Worm (Caenorhabditis elegans): ENCODE results near the gene B0034.7.

Gene B0034.7

ce11 chrII:5968037-5968436 is 6.6 kb downstream of the B0034.7 start, which contains the start of gene B0034.1:
TSS of gene B0034.1 (plus strand) at chrII:5968337.
- no peak for TF ChIP-seq zip-4 (GFP tag; optimal IDR thresholded peaks at IDR 0.05)
- TF ChIP-seq unc-130 (tag; optimal IDR thresholded peaks at IDR 0.05), result no peak
- TF ChIP-seq jun-1 (tag; optimal IDR thresholded peaks at IDR 0.05), result no peak
- TF ChIP-seq mdl-1 (tag; optimal IDR thresholded peaks at IDR 0.05), result no peak

ce11 chrII:5969303-5969702 is 7.9 kb downstream of the B0034.7 start, which contains the start of gene B0034.4:
TSS of gene B0034.4 (minus strand) at chrII:5969531.
- no peak for TF ChIP-seq nhr-47 (tag; optimal IDR thresholded peaks at IDR 0.05)
- peak; percentile 14 for TF ChIP-seq lin-14 (GFP tag; optimal IDR thresholded peaks at IDR 0.05)

- no peak for TF ChIP-seq ceh-82 (tag; optimal IDR thresholded peaks at IDR 0.05)
- TF ChIP-seq egl-27 (tag; optimal IDR thresholded peaks at IDR 0.05), result no peak
- no peak for TF ChIP-seq unc-130 (tag; optimal IDR thresholded peaks at IDR 0.05)
- no peak for TF ChIP-seq pag-3 (tag; optimal IDR thresholded peaks at IDR 0.05; ENCODE audit: borderline replicate concordance, insufficient read depth)
- TF ChIP-seq mef-2 (tag; optimal IDR thresholded peaks at IDR 0.05), result no peak
- TF ChIP-seq rnt-1 (tag; optimal IDR thresholded peaks at IDR 0.05), result no peak
- TF ChIP-seq hpl-2 (GFP tag; optimal IDR thresholded peaks at IDR 0.05), result no peak
These were observed 13.5 kb downstream of the B0034.7 start, which contains the start of gene B0034.5 for ce11 chrII:5974878-5975277. TSS of gene B0034.5 (minus strand) at chrII:5974978.

ce11 chrII:5988224-5988623 is 26.8 kb downstream of the B0034.7 start, which contains the start of gene ins-2:
TSS of gene ins-2 (plus strand) at chrII:5988524.
- TF ChIP-seq ets-5 (GFP tag; IDR thresholded peaks at IDR 0.05), result no peak
- no peak for TF ChIP-seq jun-1 (tag; optimal IDR thresholded peaks at IDR 0.05)
- TF ChIP-seq Y116A8C.19 (tag; optimal IDR thresholded peaks at IDR 0.05; ENCODE audit: borderline replicate concordance), result no peak
- TF ChIP-seq zag-1 (tag; optimal IDR thresholded peaks at IDR 0.05), result no peak
- no peak for TF ChIP-seq lin-13 (GFP tag; optimal IDR thresholded peaks at IDR 0.05)
- TF ChIP-seq C16A3.4 (tag; optimal IDR thresholded peaks at IDR 0.05), result no peak
- no peak for TF ChIP-seq dpl-1 (GFP tag; optimal IDR thresholded peaks at IDR 0.05)
- TF ChIP-seq nhr-47 (tag; optimal IDR thresholded peaks at IDR 0.05), result no peak
- TF ChIP-seq nhr-85 (tag), result no peak
- TF ChIP-seq skn-1 (tag; optimal IDR thresholded peaks at IDR 0.05), result no peak
- TF ChIP-seq mab-9 (GFP tag; IDR thresholded peaks at IDR 0.05), result no peak
- TF ChIP-seq mdl-1 (tag; optimal IDR thresholded peaks at IDR 0.05), result no peak
- no peak for TF ChIP-seq tlp-1 (tag; optimal IDR thresholded peaks at IDR 0.05)
- no peak for TF ChIP-seq dsc-1 (tag; optimal IDR thresholded peaks at IDR 0.05)
- no peak for TF ChIP-seq vab-15 (tag; optimal IDR thresholded peaks at IDR 0.05)
- TF ChIP-seq fkh-10 (GFP tag; optimal IDR thresholded peaks at IDR 0.05), result no peak

- no peak for TF ChIP-seq ceh-8 (GFP tag; optimal IDR thresholded peaks at IDR 0.05)
- TF ChIP-seq pax-3 (tag; optimal IDR thresholded peaks at IDR 0.05), result peak; percentile 14
- TF ChIP-seq fkh-8 (tag; optimal IDR thresholded peaks at IDR 0.05), result peak; percentile 65
- TF ChIP-seq nhr-20 (tag; optimal IDR thresholded peaks at IDR 0.05), result no peak
- no peak for TF ChIP-seq lin-14 (GFP tag; optimal IDR thresholded peaks at IDR 0.05)
- peak; percentile 38 for TF ChIP-seq nhr-71 (tag; optimal IDR thresholded peaks at IDR 0.05)
- no peak for TF ChIP-seq sox-4 (tag; optimal IDR thresholded peaks at IDR 0.05)
- no peak for TF ChIP-seq zag-1 (tag; optimal IDR thresholded peaks at IDR 0.05)
- TF ChIP-seq lsy-2 (tag; optimal IDR thresholded peaks at IDR 0.05), result no peak
- TF ChIP-seq nhr-28 (tag; optimal IDR thresholded peaks at IDR 0.05), result no peak
These were observed 29.3 kb downstream of the B0034.7 start, which contains the start of gene ins-3 for ce11 chrII:5990668-5991067. TSS of gene ins-3 (minus strand) at chrII:5990768.
